Fruit fly (Drosophila melanogaster): Measurements from ENCODE around the gene Ilp5.
A peak's percentile ranks its signal among the peaks of the same experiment; 100 is the strongest.

Ilp5 gene

dm6 chr3L:9838534-9838933, 14.8 kb upstream of the Ilp5 start, which contains the start of gene Cdk8:
TSS of gene Cdk8 (minus strand) at chr3L:9838670.
- TF ChIP-seq cyc (GFP tag; optimal IDR thresholded peaks at IDR 0.05) (peak; percentile 11), CG32006 (GFP tag; optimal IDR thresholded peaks at IDR 0.05) (no peak), Hr39 (GFP tag; optimal IDR thresholded peaks at IDR 0.05) (no peak), Sox14 (GFP tag; optimal IDR thresholded peaks at IDR 0.05) (peak; percentile 14), lz (GFP tag; optimal IDR thresholded peaks at IDR 0.05) (peak; percentile 15), svp (GFP tag) (peak; percentile 43), CG31627 (GFP tag; optimal IDR thresholded peaks at IDR 0.05) (peak; percentile 23), esn (GFP tag; optimal IDR thresholded peaks at IDR 0.05) (peak; percentile 50), Smox (GFP tag; optimal IDR thresholded peaks at IDR 0.05) (no peak), Met (GFP tag; optimal IDR thresholded peaks at IDR 0.05) (no peak), CG6163 (GFP tag; IDR thresholded peaks at IDR 0.05) (peak; percentile 21; the same call in 1 of the 3 replicates), Hr4 (GFP tag; optimal IDR thresholded peaks at IDR 0.05) (no peak), Eip78C (GFP tag) (peak; percentile 67), CG3032 (tag; optimal IDR thresholded peaks at IDR 0.05) (peak; percentile 33), CG11762 (GFP tag; optimal IDR thresholded peaks at IDR 0.05; ENCODE audit: insufficient read depth) (no peak), CG7368 (GFP tag; optimal IDR thresholded peaks at IDR 0.05) (no peak), CG8119 (GFP tag; IDR thresholded peaks at IDR 0.05) (no peak)

DNA sequence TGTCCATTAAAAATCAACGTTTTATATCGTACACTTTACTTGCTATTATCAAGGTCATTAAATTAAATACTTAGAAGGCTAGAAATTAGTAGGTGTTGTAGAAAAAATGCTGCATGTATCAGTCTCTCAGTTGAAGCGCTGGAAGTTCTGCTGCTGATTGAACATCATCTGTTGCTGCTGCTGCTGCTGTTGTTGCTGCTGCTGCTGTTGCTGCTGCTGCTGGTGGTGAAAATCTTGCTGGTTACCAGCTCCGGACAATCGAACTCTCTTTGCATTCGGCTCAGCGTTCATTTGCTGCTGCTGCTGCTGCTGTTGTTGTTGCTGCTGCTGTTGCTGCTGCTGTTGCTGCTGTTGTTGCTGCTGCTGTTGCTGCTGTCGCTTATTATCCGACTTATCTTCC, 13.4 kb upstream of the Ilp5 start:
- TF ChIP-seq CG8632 (GFP tag; optimal IDR thresholded peaks at IDR 0.05) (no peak), Hr39 (GFP tag; optimal IDR thresholded peaks at IDR 0.05) (no peak), svp (GFP tag) (no peak), CG3919 (GFP tag; optimal IDR thresholded peaks at IDR 0.05) (peak; percentile 16)

- TF ChIP-seq CG15336 (GFP tag; IDR thresholded peaks at IDR 0.05), result 0 out of 2 replicates have a peak, but pooled peaks have one; percentile 8
- TF ChIP-seq Eip78C (GFP tag), result no peak
- TF ChIP-seq vri (GFP tag; optimal IDR thresholded peaks at IDR 0.05), result no peak
- TF ChIP-seq CG3919 (GFP tag; optimal IDR thresholded peaks at IDR 0.05), result peak; percentile 16
- TF ChIP-seq CG16779 (tag; optimal IDR thresholded peaks at IDR 0.05), result no peak
- TF ChIP-seq fkh (GFP tag; optimal IDR thresholded peaks at IDR 0.05), result no peak
- no peak for TF ChIP-seq pdm3 (GFP tag; optimal IDR thresholded peaks at IDR 0.05)
- TF ChIP-seq topi (GFP tag; optimal IDR thresholded peaks at IDR 0.05), result no peak
- no peak for TF ChIP-seq spab (GFP tag; optimal IDR thresholded peaks at IDR 0.05)
- TF ChIP-seq Ets96B (tag; optimal IDR thresholded peaks at IDR 0.05), result no peak
- no peak for TF ChIP-seq fd85E (GFP tag; optimal IDR thresholded peaks at IDR 0.05)
- TF ChIP-seq CG32006 (GFP tag; optimal IDR thresholded peaks at IDR 0.05), result no peak
- TF ChIP-seq CG31627 (GFP tag; optimal IDR thresholded peaks at IDR 0.05), result peak; percentile 2
- peak; percentile 48 for TF ChIP-seq svp (GFP tag)
These were observed 12.9 kb upstream of the Ilp5 start, which contains the start of gene I-2 for dm6 chr3L:9836524-9837047. TSS of gene I-2 (minus strand) at chr3L:9836805.

dm6 chr3L:9832125-9832524, 8.4 kb upstream of the Ilp5 start:
- TF ChIP-seq CG8319 (GFP tag; optimal IDR thresholded peaks at IDR 0.05) (no peak), CG6854 (GFP tag; optimal IDR thresholded peaks at IDR 0.05) (no peak), Eip93F (GFP tag; optimal IDR thresholded peaks at IDR 0.05) (no peak), CG9139 (GFP tag; optimal IDR thresholded peaks at IDR 0.05) (no peak), ss (GFP tag; optimal IDR thresholded peaks at IDR 0.05) (no peak), CG1621 (tag; optimal IDR thresholded peaks at IDR 0.05) (no peak), esn (GFP tag; optimal IDR thresholded peaks at IDR 0.05) (no peak), Ets96B (tag; optimal IDR thresholded peaks at IDR 0.05) (no peak), pdm3 (GFP tag; optimal IDR thresholded peaks at IDR 0.05) (no peak), CG31627 (GFP tag; optimal IDR thresholded peaks at IDR 0.05) (no peak), Eip78C (GFP tag) (no peak), dac (GFP tag; optimal IDR thresholded peaks at IDR 0.05) (no peak), CG32006 (GFP tag; optimal IDR thresholded peaks at IDR 0.05) (no peak), lz (GFP tag; optimal IDR thresholded peaks at IDR 0.05) (no peak), spab (GFP tag; optimal IDR thresholded peaks at IDR 0.05) (no peak), topi (GFP tag; optimal IDR thresholded peaks at IDR 0.05) (no peak), Gug (GFP tag; IDR thresholded peaks at IDR 0.05) (no peak)
